Worm (Caenorhabditis elegans) whole organism, L1 larva: ENCODE results near the gene srw-62.

Experiments
- C34B4.2 ChIP-seq: sonication (generic microtip); optimal IDR thresholded peaks from 2 replicates; lab custom pipeline; 2017; ENCODE audit warnings: mild to moderate bottlenecking, missing genetic modification characterization, missing compliant biosample characterization
- F16B12.6 ChIP-seq: fragments of 150-350 bp; optimal IDR thresholded peaks from 2 replicates; lab custom pipeline; 2014; ENCODE audit warnings: missing biosample characterization, missing genetic modification characterization
- aha-1 ChIP-seq: fragments of 150-350 bp; optimal IDR thresholded peaks from 2 replicates; lab custom pipeline; 2014; ENCODE audit warnings: missing biosample characterization, missing genetic modification characterization
- alr-1 ChIP-seq: fragments of 200-800 bp; sonication (Bioruptor generic); optimal IDR thresholded peaks from 2 replicates; lab custom pipeline; 2018; ENCODE audit warnings: borderline replicate concordance, mild to moderate bottlenecking, missing genetic modification characterization, missing compliant biosample characterization
- aly-2 ChIP-seq: fragments of 150-350 bp; optimal IDR thresholded peaks from 2 replicates; lab custom pipeline; 2014; ENCODE audit warnings: missing biosample characterization, missing genetic modification characterization
- blmp-1 ChIP-seq: fragments of 150-350 bp; optimal IDR thresholded peaks from 2 replicates; lab custom pipeline; 2014; ENCODE audit warnings: missing biosample characterization, missing genetic modification characterization
- ceh-82 ChIP-seq, 3 experiments: fragments of 150-350 bp in 1 of 3; sonication (generic microtip) in 2 of 3; optimal IDR thresholded peaks; 2 replicates each; lab custom pipeline; 2014 to 2017; ENCODE audit warnings: missing biosample characterization in 3 of 3, missing genetic modification characterization in 3 of 3
- ceh-88 ChIP-seq: fragments of 200-800 bp; sonication (Bioruptor generic); IDR thresholded peaks from 2 replicates; pipeline ENCODE4 v1.3.6; 2022; ENCODE audit warnings: missing genetic modification characterization, missing compliant biosample characterization
- ces-1 ChIP-seq: fragments of 150-350 bp; optimal IDR thresholded peaks from 2 replicates; lab custom pipeline; 2014; ENCODE audit warnings: missing biosample characterization, missing genetic modification reagents, missing genetic modification characterization
- dpl-1 ChIP-seq, 3 experiments: fragments of 150-350 bp in 2 of 3; sonication (generic microtip) in 1 of 3; optimal IDR thresholded peaks; 2 replicates each; lab custom pipeline; 2014 to 2017; ENCODE audit warnings: missing biosample characterization in 3 of 3, missing genetic modification characterization in 3 of 3, missing genetic modification reagents in 3 of 3
- efl-1 ChIP-seq, 4 experiments: fragments of 150-350 bp; optimal IDR thresholded peaks in 3 of 4; peaks in 1 of 4; 1 replicate in 1 of 4; 2 replicates in 3 of 4; lab custom pipeline; 2014; ENCODE audit warnings: missing biosample characterization in 2 of 4, missing genetic modification characterization in 2 of 4, missing genetic modification reagents in 2 of 4
- egl-13 ChIP-seq: sonication (generic microtip); optimal IDR thresholded peaks from 2 replicates; lab custom pipeline; 2016; ENCODE audit warnings: missing genotype, missing genetic modification reagents, missing genetic modification characterization, missing compliant biosample characterization
- egl-27 ChIP-seq, 2 experiments: fragments of 150-350 bp in 1 of 2; sonication (generic microtip); optimal IDR thresholded peaks; 3 replicates each; lab custom pipeline; 2017 to 2018; ENCODE audit warnings: missing biosample characterization in 2 of 2, missing genetic modification characterization in 2 of 2, missing genetic modification reagents in 2 of 2
- elt-2 ChIP-seq: sonication (generic microtip); optimal IDR thresholded peaks from 2 replicates; lab custom pipeline; 2016; ENCODE audit warnings: missing genetic modification characterization, mild to moderate bottlenecking, inconsistent platforms, missing compliant biosample characterization, missing genetic modification reagents
- fkh-4 ChIP-seq: sonication (generic microtip); optimal IDR thresholded peaks from 2 replicates; lab custom pipeline; 2016; ENCODE audit warnings: missing compliant biosample characterization, missing genetic modification characterization, borderline replicate concordance
- fkh-8 ChIP-seq: sonication (generic microtip); optimal IDR thresholded peaks from 2 replicates; lab custom pipeline; 2016; ENCODE audit warnings: mild to moderate bottlenecking, missing genetic modification characterization, missing compliant biosample characterization
- fos-1 ChIP-seq: fragments of 150-350 bp; optimal IDR thresholded peaks from 2 replicates; lab custom pipeline; 2014; ENCODE audit warnings: missing biosample characterization, missing genetic modification characterization
- irx-1 ChIP-seq: sonication (generic microtip); optimal IDR thresholded peaks from 2 replicates; lab custom pipeline; 2016; ENCODE audit warnings: missing genetic modification characterization, missing compliant biosample characterization
- isw-1 ChIP-seq: fragments of 200-800 bp; sonication (Bioruptor generic); IDR thresholded peaks from 2 replicates; pipeline ENCODE4 v1.3.6; 2022; ENCODE audit warnings: missing genetic modification characterization, missing compliant biosample characterization
- lin-14 ChIP-seq: fragments of 200-800 bp; sonication (Bioruptor generic); optimal IDR thresholded peaks from 2 replicates; lab custom pipeline; 2018; ENCODE audit warnings: mild to moderate bottlenecking, missing genetic modification characterization, moderate library complexity, missing compliant biosample characterization
- lin-15B ChIP-seq: fragments of 150-350 bp; sonication (generic microtip); optimal IDR thresholded peaks from 3 replicates; lab custom pipeline; 2014; ENCODE audit warnings: missing biosample characterization, missing genetic modification characterization
- lin-35 ChIP-seq, 2 experiments: fragments of 150-350 bp; optimal IDR thresholded peaks; 2 replicates each; lab custom pipeline; 2014; ENCODE audit warnings: missing biosample characterization in 2 of 2, missing genetic modification characterization in 2 of 2, missing genetic modification reagents in 2 of 2
- lsy-2 ChIP-seq, 2 experiments: fragments of 150-350 bp; optimal IDR thresholded peaks; 2 replicates each; lab custom pipeline; 2014; ENCODE audit warnings: missing biosample characterization in 2 of 2, missing genetic modification characterization in 2 of 2
- mdl-1 ChIP-seq, 2 experiments: fragments of 150-350 bp; optimal IDR thresholded peaks; 2 replicates each; lab custom pipeline; 2014 to 2017; ENCODE audit warnings: missing biosample characterization in 2 of 2, missing genetic modification characterization in 2 of 2, inconsistent platforms in 1 of 2
- mep-1 ChIP-seq: fragments of 150-350 bp; optimal IDR thresholded peaks from 2 replicates; lab custom pipeline; 2014; ENCODE audit warnings: missing biosample characterization, missing genetic modification characterization
- nhr-12 ChIP-seq: sonication (generic microtip); optimal IDR thresholded peaks from 2 replicates; lab custom pipeline; 2017; ENCODE audit warnings: missing biosample characterization, missing genetic modification characterization
- nhr-19 ChIP-seq: fragments of 200-800 bp; sonication (Bioruptor generic); conservative IDR thresholded peaks from 2 replicates; pipeline ENCODE4 v1.3.6; 2022; ENCODE audit warnings: missing genetic modification characterization, missing compliant biosample characterization
- nhr-20 ChIP-seq: sonication (generic microtip); optimal IDR thresholded peaks from 2 replicates; lab custom pipeline; 2016; ENCODE audit warnings: mild to moderate bottlenecking, missing genetic modification characterization, missing compliant biosample characterization
- nhr-47 ChIP-seq: sonication (generic microtip); optimal IDR thresholded peaks from 2 replicates; lab custom pipeline; 2016; ENCODE audit warnings: mild to moderate bottlenecking, missing genetic modification characterization, moderate library complexity, missing compliant biosample characterization
- nhr-71 ChIP-seq: sonication (generic microtip); optimal IDR thresholded peaks from 2 replicates; lab custom pipeline; 2016; ENCODE audit warnings: mild to moderate bottlenecking, missing genetic modification characterization, moderate library complexity, missing compliant biosample characterization
- nhr-76 ChIP-seq: sonication (generic microtip); optimal IDR thresholded peaks from 2 replicates; lab custom pipeline; 2017; ENCODE audit warnings: missing biosample characterization, missing genetic modification characterization
- nhr-77 ChIP-seq: fragments of 150-350 bp; optimal IDR thresholded peaks from 2 replicates; lab custom pipeline; 2014; ENCODE audit warnings: missing biosample characterization, missing genetic modification characterization
- nhr-84 ChIP-seq: sonication (generic microtip); optimal IDR thresholded peaks from 2 replicates; lab custom pipeline; 2017; ENCODE audit warnings: missing biosample characterization, missing genetic modification characterization
- nhr-85 ChIP-seq: sonication (generic microtip); peaks from one replicate; lab custom pipeline; 2016; ENCODE audit warnings: missing genetic modification characterization, inconsistent platforms, missing compliant biosample characterization
- pag-3 ChIP-seq: sonication (generic microtip); optimal IDR thresholded peaks from 2 replicates; lab custom pipeline; 2017; ENCODE audit warnings: missing genetic modification characterization, mild to moderate bottlenecking, missing compliant biosample characterization, antibody characterized with exemption, borderline replicate concordance; ENCODE audit not compliant: insufficient read depth
- pqm-1 ChIP-seq: sonication (generic microtip); optimal IDR thresholded peaks from 3 replicates; lab custom pipeline; 2017; ENCODE audit warnings: missing biosample characterization, missing genetic modification characterization
- rnt-1 ChIP-seq: sonication (generic microtip); optimal IDR thresholded peaks from 2 replicates; lab custom pipeline; 2016; ENCODE audit warnings: mild to moderate bottlenecking, missing genetic modification characterization, moderate library complexity, missing compliant biosample characterization
- snpc-4 ChIP-seq: fragments of 150-350 bp; optimal IDR thresholded peaks from 2 replicates; lab custom pipeline; 2014; ENCODE audit warnings: missing biosample characterization, missing genetic modification characterization
- snu-23 ChIP-seq: sonication (generic microtip); optimal IDR thresholded peaks from 2 replicates; lab custom pipeline; 2016; ENCODE audit warnings: missing genetic modification characterization, missing compliant biosample characterization
- sox-4 ChIP-seq: sonication (generic microtip); optimal IDR thresholded peaks from 2 replicates; lab custom pipeline; 2016; ENCODE audit warnings: missing genetic modification characterization, missing compliant biosample characterization
- swsn-7 ChIP-seq: sonication (generic microtip); optimal IDR thresholded peaks from 2 replicates; lab custom pipeline; 2016; ENCODE audit warnings: missing genetic modification characterization, missing compliant biosample characterization
- tbx-2 ChIP-seq: sonication (generic microtip); optimal IDR thresholded peaks from 2 replicates; lab custom pipeline; 2016; ENCODE audit warnings: missing genetic modification characterization, missing compliant biosample characterization
- unc-62 ChIP-seq: fragments of 150-350 bp; optimal IDR thresholded peaks from 2 replicates; lab custom pipeline; 2014; ENCODE audit warnings: missing biosample characterization, missing genetic modification reagents, missing genetic modification characterization
- unc-86 ChIP-seq: sonication (generic microtip); optimal IDR thresholded peaks from 2 replicates; lab custom pipeline; 2016; ENCODE audit warnings: missing genetic modification characterization, missing compliant biosample characterization
- unc-98 ChIP-seq: fragments of 200-800 bp; sonication (Bioruptor generic); IDR thresholded peaks from 2 replicates; pipeline ENCODE4 v1.3.6; 2022; ENCODE audit warnings: missing genetic modification characterization, missing compliant biosample characterization
- vab-15 ChIP-seq: sonication (generic microtip); optimal IDR thresholded peaks from 2 replicates; lab custom pipeline; 2017; ENCODE audit warnings: missing genotype, mild to moderate bottlenecking, missing genetic modification characterization, missing compliant biosample characterization
- xbp-1 ChIP-seq: sonication (generic microtip); optimal IDR thresholded peaks from 2 replicates; lab custom pipeline; 2016; ENCODE audit warnings: missing genetic modification characterization, missing compliant biosample characterization

The srw-62 gene

ce11 chrII:7858101-7858500, 32.9 kb downstream of the srw-62 start, which contains the start of gene sds-22:
Gene sds-22, plus strand, starts transcription at chrII:7858401.
- TF ChIP-seq nhr-12 (tag; lab: Kevin White, UChicago) (no peak), efl-1 (optimal IDR thresholded peaks at IDR 0.05; lab: Kevin White, UChicago) (no peak), efl-1 (GFP tag; optimal IDR thresholded peaks at IDR 0.05 in 1 of 2; lab: Kevin White, UChicago) (peak in 1 of 2 experiments; percentile 83)

ce11 chrII:7860221-7860928, 35.2 kb downstream of the srw-62 start, which contains the start of gene lin-5:
Gene lin-5, plus strand, starts transcription at chrII:7860574.
- TF ChIP-seq egl-27 (tag; optimal IDR thresholded peaks at IDR 0.05; lab: Kevin White, UChicago) (no peak), alr-1 (tag; lab: Kevin White, UChicago) (peak; percentile 16), ceh-82 (tag; optimal IDR thresholded peaks at IDR 0.05; lab: Kevin White, UChicago) (peak in 2 of 3 experiments; percentile 29 to 76), fos-1 (tag; lab: Kevin White, UChicago) (no peak), unc-62 (GFP tag; lab: Kevin White, UChicago) (no peak), C34B4.2 (tag; lab: Kevin White, UChicago) (no peak), ceh-88 (no peak), unc-98 (GFP tag; lab: Robert Waterston, UW) (no peak), nhr-47 (peak; percentile 46), xbp-1 (tag; lab: Kevin White, UChicago) (peak; percentile 15), pag-3 (tag; lab: Kevin White, UChicago) (no peak), vab-15 (tag; lab: Kevin White, UChicago) (no peak), ces-1 (GFP tag; lab: Kevin White, UChicago) (no peak), snu-23 (peak; percentile 51), isw-1 (GFP tag; lab: Robert Waterston, UW) (no peak), tbx-2 (tag; lab: Kevin White, UChicago) (no peak), mdl-1 (tag; optimal IDR thresholded peaks at IDR 0.05; lab: Kevin White, UChicago) (peak in 1 of 2 experiments; percentile 20), nhr-76 (tag; lab: Kevin White, UChicago) (no peak), snpc-4 (no peak), irx-1 (no peak), nhr-71 (tag; lab: Kevin White, UChicago) (peak; percentile 58), nhr-12 (tag; lab: Kevin White, UChicago) (no peak), nhr-77 (peak; percentile 7), lsy-2 (tag; optimal IDR thresholded peaks at IDR 0.05; lab: Kevin White, UChicago) (peak; percentile 66 to 79), nhr-84 (no peak), lin-35 (GFP tag; optimal IDR thresholded peaks at IDR 0.05; lab: Kevin White, UChicago) (peak; percentile 93 to 94), nhr-19 (GFP tag; lab: Robert Waterston, UW) (0 out of 2 replicates have a peak, but pooled peaks have one; percentile 3), dpl-1 (GFP tag; optimal IDR thresholded peaks at IDR 0.05; lab: Kevin White, UChicago) (peak; percentile 83 to 91 (median 86)), aha-1 (tag; lab: Kevin White, UChicago) (no peak), efl-1 (optimal IDR thresholded peaks at IDR 0.05; lab: Kevin White, UChicago) (peak; percentile 5 to 89), efl-1 (GFP tag; optimal IDR thresholded peaks at IDR 0.05 in 1 of 2; lab: Kevin White, UChicago) (peak; percentile 87 to 97), F16B12.6 (peak; percentile 65), nhr-85 (no peak), pqm-1 (tag; lab: Kevin White, UChicago) (no peak), mep-1 (tag; lab: Kevin White, UChicago) (peak; percentile 75), lin-14 (GFP tag; lab: Kevin White, UChicago) (peak; percentile 76), egl-13 (tag; lab: Kevin White, UChicago) (peak; percentile 14), sox-4 (no peak), lin-15B (tag; lab: Kevin White, UChicago) (peak; percentile 43), elt-2 (tag; lab: Kevin White, UChicago) (no peak), fkh-8 (tag; lab: Kevin White, UChicago) (peak; percentile 74), swsn-7 (tag; lab: Kevin White, UChicago) (peak; percentile 50), fkh-4 (tag; lab: Kevin White, UChicago) (no peak), nhr-20 (tag; lab: Kevin White, UChicago) (peak; percentile 23), blmp-1 (tag; lab: Kevin White, UChicago) (peak; percentile 44), rnt-1 (tag; lab: Kevin White, UChicago) (no peak), unc-86 (tag; lab: Kevin White, UChicago) (peak; percentile 69), aly-2 (tag; lab: Kevin White, UChicago) (no peak)
- TF ChIP-seq, all 84 proteins: peak for 23
